Fruit fly (Drosophila melanogaster) whole organism, embryonic: Measurements from ENCODE around the gene Spn88Eb.
A peak's percentile ranks its signal among the peaks of the same experiment; 100 is the strongest.

ENCODE experiments used
- Abd-B ChIP-seq: fragments of 200-800 bp; sonication (Bioruptor generic); optimal IDR thresholded peaks from 2 replicates; lab custom pipeline; 2018; ENCODE audit warnings: missing biosample characterization, mild to moderate bottlenecking, missing genetic modification characterization, moderate library complexity
- Bteb2 ChIP-seq: fragments of 200-800 bp; sonication (Bioruptor generic); optimal IDR thresholded peaks from 2 replicates; lab custom pipeline; 2016; ENCODE audit warnings: missing biosample characterization, missing genetic modification characterization
- CG10267 ChIP-seq: fragments of 200-800 bp; sonication (Bioruptor generic); optimal IDR thresholded peaks from 2 replicates; lab custom pipeline; 2018; ENCODE audit warnings: missing biosample characterization, mild to moderate bottlenecking, missing genetic modification characterization, moderate library complexity
- CG14050 ChIP-seq: fragments of 200-800 bp; sonication (Bioruptor generic); IDR thresholded peaks from 3 replicates; pipeline ENCODE4 v1.3.6; 2022; ENCODE audit warnings: missing biosample characterization, missing genetic modification characterization
- CG1602 ChIP-seq: fragments of 200-800 bp; sonication (Bioruptor generic); optimal IDR thresholded peaks from 3 replicates; lab custom pipeline; 2016; ENCODE audit warnings: missing biosample characterization, missing genetic modification characterization
- CG16813 ChIP-seq: fragments of 200-800 bp; sonication (Bioruptor generic); IDR thresholded peaks from 3 replicates; pipeline ENCODE4 v1.3.6; 2022; ENCODE audit warnings: missing biosample characterization, missing genetic modification characterization; ENCODE audit not compliant: partially characterized antibody
- CG16815 ChIP-seq: fragments of 200-800 bp; sonication (Bioruptor generic); optimal IDR thresholded peaks from 3 replicates; lab custom pipeline; 2017; ENCODE audit warnings: missing biosample characterization, mild to moderate bottlenecking, missing genetic modification characterization
- CG2129 ChIP-seq: fragments of 200-800 bp; sonication (Bioruptor generic); IDR thresholded peaks from 2 replicates; pipeline ENCODE4 v1.3.6; 2022; ENCODE audit warnings: missing biosample characterization, missing genetic modification characterization; ENCODE audit not compliant: partially characterized antibody
- CG31365 ChIP-seq: fragments of 200-800 bp; sonication (Bioruptor generic); optimal IDR thresholded peaks from 2 replicates; lab custom pipeline; 2018; ENCODE audit warnings: missing biosample characterization, mild to moderate bottlenecking, missing genetic modification characterization
- CG31388 ChIP-seq: fragments of 200-800 bp; sonication (Bioruptor generic); optimal IDR thresholded peaks from 2 replicates; lab custom pipeline; 2016; ENCODE audit warnings: missing biosample characterization, missing genetic modification characterization
- CG4328 ChIP-seq: fragments of 200-800 bp; sonication (Bioruptor generic); optimal IDR thresholded peaks from 3 replicates; lab custom pipeline; 2017; ENCODE audit warnings: missing biosample characterization, missing genetic modification reagents, missing genetic modification characterization
- CG4360 ChIP-seq: fragments of 200-800 bp; sonication (Bioruptor generic); IDR thresholded peaks from 2 replicates; pipeline ENCODE4 v1.3.6; 2022; ENCODE audit warnings: missing biosample characterization, missing genetic modification characterization
- CG7928 ChIP-seq: fragments of 200-800 bp; sonication (Bioruptor generic); optimal IDR thresholded peaks from 2 replicates; lab custom pipeline; 2017; ENCODE audit warnings: missing biosample characterization, mild to moderate bottlenecking, missing genetic modification characterization
- CG7963 ChIP-seq: fragments of 200-800 bp; sonication (Bioruptor generic); IDR thresholded peaks from 3 replicates; pipeline ENCODE4 v1.3.6; 2022; ENCODE audit warnings: missing biosample characterization, missing genetic modification characterization; ENCODE audit not compliant: partially characterized antibody
- CG9797 ChIP-seq: fragments of 200-800 bp; sonication (Bioruptor generic); optimal IDR thresholded peaks from 3 replicates; lab custom pipeline; 2018; ENCODE audit warnings: missing biosample characterization, mild to moderate bottlenecking, missing genetic modification characterization
- CoRest ChIP-seq: fragments of 200-800 bp; sonication (Bioruptor generic); optimal IDR thresholded peaks from 3 replicates; lab custom pipeline; 2018; ENCODE audit warnings: missing biosample characterization, mild to moderate bottlenecking, missing genetic modification characterization, moderate library complexity
- CrebB ChIP-seq: fragments of 200-800 bp; sonication (Bioruptor generic); optimal IDR thresholded peaks from 3 replicates; lab custom pipeline; 2018; ENCODE audit warnings: missing biosample characterization, mild to moderate bottlenecking, missing genetic modification characterization
- Dek ChIP-seq: fragments of 200-800 bp; sonication (Bioruptor generic); optimal IDR thresholded peaks from 3 replicates; lab custom pipeline; 2019; ENCODE audit warnings: missing biosample characterization, mild to moderate bottlenecking, missing genetic modification characterization, moderate library complexity
- HLH4C ChIP-seq: fragments of 200-800 bp; sonication (Bioruptor generic); IDR thresholded peaks from 3 replicates; pipeline ENCODE4 v1.3.6; 2022; ENCODE audit warnings: missing biosample characterization, missing genetic modification characterization; ENCODE audit not compliant: partially characterized antibody
- HmgZ ChIP-seq: fragments of 200-800 bp; sonication (Bioruptor generic); optimal IDR thresholded peaks from 2 replicates; lab custom pipeline; 2018; ENCODE audit warnings: missing biosample characterization, mild to moderate bottlenecking, missing genetic modification characterization
- Hmx ChIP-seq: fragments of 200-800 bp; sonication (Bioruptor generic); optimal IDR thresholded peaks from 2 replicates; lab custom pipeline; 2016; ENCODE audit warnings: missing biosample characterization, missing genetic modification characterization
- Kr ChIP-seq: fragments of 200-800 bp; sonication (Bioruptor generic); optimal IDR thresholded peaks from 2 replicates; lab custom pipeline; 2017; ENCODE audit warnings: missing biosample characterization, mild to moderate bottlenecking, missing genetic modification characterization
- MBD-R2 ChIP-seq: fragments of 200-800 bp; sonication (Bioruptor generic); IDR thresholded peaks from 2 replicates; pipeline ENCODE4 v1.3.6; 2022; ENCODE audit warnings: missing biosample characterization, missing genetic modification characterization
- MESR4 ChIP-seq: fragments of 200-800 bp; sonication (Bioruptor generic); optimal IDR thresholded peaks from 2 replicates; lab custom pipeline; 2018; ENCODE audit warnings: missing biosample characterization, mild to moderate bottlenecking, missing genetic modification characterization, moderate library complexity
- Neu2 ChIP-seq: fragments of 200-800 bp; sonication (Bioruptor generic); optimal IDR thresholded peaks from 3 replicates; lab custom pipeline; 2016; ENCODE audit warnings: missing biosample characterization, missing genetic modification characterization, borderline replicate concordance
- Opbp ChIP-seq: fragments of 200-800 bp; sonication (Bioruptor generic); IDR thresholded peaks from 3 replicates; pipeline ENCODE4 v1.3.6; 2022; ENCODE audit warnings: missing biosample characterization, missing genetic modification characterization; ENCODE audit not compliant: partially characterized antibody
- Poxn ChIP-seq: fragments of 200-800 bp; sonication (Bioruptor generic); IDR thresholded peaks from 2 replicates; pipeline ENCODE4 v1.3.6; 2022; ENCODE audit warnings: missing biosample characterization, missing genetic modification characterization
- Ravus ChIP-seq: fragments of 200-800 bp; sonication (Bioruptor generic); IDR thresholded peaks from 2 replicates; pipeline ENCODE4 v1.3.6; 2022; ENCODE audit warnings: missing biosample characterization, missing genetic modification characterization
- Rfx ChIP-seq: fragments of 200-800 bp; sonication (Bioruptor generic); IDR thresholded peaks from 2 replicates; pipeline ENCODE4 v1.3.6; 2022; ENCODE audit warnings: missing biosample characterization, missing genetic modification characterization
- Stat92E ChIP-seq, 3 experiments: fragments of >200 bp in 2 of 3; fragments of 200-800 bp in 1 of 3; sonication (Bioruptor generic) in 1 of 3; optimal IDR thresholded peaks; 2 replicates each; lab custom pipeline; 2017 to 2019; ENCODE audit warnings: missing biosample characterization in 3 of 3, missing genetic modification characterization in 3 of 3, mild to moderate bottlenecking in 1 of 3, moderate library complexity in 1 of 3
- Vsx1 ChIP-seq: fragments of 200-800 bp; sonication (Bioruptor generic); optimal IDR thresholded peaks from 2 replicates; lab custom pipeline; 2017; ENCODE audit warnings: missing biosample characterization, mild to moderate bottlenecking, missing genetic modification characterization, missing genetic modification reagents
- YL-1 ChIP-seq: fragments of 200-800 bp; sonication (Bioruptor generic); optimal IDR thresholded peaks from 3 replicates; lab custom pipeline; 2017; ENCODE audit warnings: missing biosample characterization, mild to moderate bottlenecking, missing genetic modification characterization
- ac ChIP-seq: fragments of 200-800 bp; sonication (Bioruptor generic); optimal IDR thresholded peaks from 3 replicates; lab custom pipeline; 2017; ENCODE audit warnings: missing biosample characterization, mild to moderate bottlenecking, missing genetic modification characterization
- caup ChIP-seq: fragments of 200-800 bp; sonication (Bioruptor generic); optimal IDR thresholded peaks from 3 replicates; lab custom pipeline; 2017; ENCODE audit warnings: missing biosample characterization, mild to moderate bottlenecking, missing genetic modification characterization, moderate library complexity; ENCODE audit not compliant: severe bottlenecking
- dm ChIP-seq: fragments of 200-800 bp; sonication (Bioruptor generic); optimal IDR thresholded peaks from 3 replicates; lab custom pipeline; 2016; ENCODE audit warnings: missing biosample characterization, missing genetic modification characterization
- dpn ChIP-seq, 2 experiments: fragments of 200-800 bp; sonication (Bioruptor generic); optimal IDR thresholded peaks; 3 replicates each; lab custom pipeline; 2016; ENCODE audit warnings: missing biosample characterization in 2 of 2, missing genetic modification characterization in 2 of 2
- hbn ChIP-seq: fragments of 200-800 bp; sonication (Bioruptor generic); IDR thresholded peaks from 2 replicates; pipeline ENCODE4 v1.3.6; 2022; ENCODE audit warnings: missing biosample characterization, missing genetic modification characterization; ENCODE audit not compliant: partially characterized antibody
- knrl ChIP-seq: fragments of 200-800 bp; sonication (Bioruptor generic); IDR thresholded peaks from 3 replicates; pipeline ENCODE4 v1.3.6; 2022; ENCODE audit warnings: missing biosample characterization, missing genetic modification characterization; ENCODE audit not compliant: partially characterized antibody
- lbe ChIP-seq: fragments of 200-800 bp; sonication (Bioruptor generic); optimal IDR thresholded peaks from 2 replicates; lab custom pipeline; 2016; ENCODE audit warnings: missing biosample characterization, mild to moderate bottlenecking, missing genetic modification characterization
- maf-S ChIP-seq: fragments of 200-800 bp; sonication (Bioruptor generic); optimal IDR thresholded peaks from 2 replicates; lab custom pipeline; 2016; ENCODE audit warnings: missing biosample characterization, missing genetic modification characterization
- nau ChIP-seq: fragments of 200-800 bp; sonication (Bioruptor generic); optimal IDR thresholded peaks from 3 replicates; lab custom pipeline; 2017; ENCODE audit warnings: missing biosample characterization, mild to moderate bottlenecking, missing genetic modification characterization, missing genetic modification reagents
- onecut ChIP-seq: fragments of 200-800 bp; sonication (Bioruptor generic); IDR thresholded peaks from 2 replicates; pipeline ENCODE4 v1.3.6; 2022; ENCODE audit warnings: missing biosample characterization, missing genetic modification characterization
- ranshi ChIP-seq: fragments of 200-800 bp; sonication (Bioruptor generic); IDR thresholded peaks from 2 replicates; pipeline ENCODE4 v1.3.6; 2022; ENCODE audit warnings: missing biosample characterization, missing genetic modification characterization
- run ChIP-seq: fragments of 200-800 bp; sonication (Bioruptor generic); optimal IDR thresholded peaks from 3 replicates; lab custom pipeline; 2018; ENCODE audit warnings: missing biosample characterization, mild to moderate bottlenecking, missing genetic modification characterization
- scrt ChIP-seq: fragments of 200-800 bp; sonication (Bioruptor generic); optimal IDR thresholded peaks from 2 replicates; lab custom pipeline; 2018; ENCODE audit warnings: missing biosample characterization, mild to moderate bottlenecking, missing genetic modification characterization, moderate library complexity
- trem ChIP-seq: fragments of 200-800 bp; optimal IDR thresholded peaks from 3 replicates; lab custom pipeline; 2019; ENCODE audit warnings: missing biosample characterization, mild to moderate bottlenecking, missing genetic modification characterization, moderate library complexity
- unpg ChIP-seq: fragments of 200-800 bp; sonication (Bioruptor generic); optimal IDR thresholded peaks from 3 replicates; lab custom pipeline; 2018; ENCODE audit warnings: missing biosample characterization, mild to moderate bottlenecking, missing genetic modification characterization, moderate library complexity
- vvl ChIP-seq: fragments of 200-800 bp; sonication (Bioruptor generic); IDR thresholded peaks from 2 replicates; pipeline ENCODE4 v1.3.6; 2022; ENCODE audit warnings: missing biosample characterization, missing genetic modification characterization
- zfh2 ChIP-seq: fragments of 200-800 bp; sonication (Bioruptor generic); optimal IDR thresholded peaks from 2 replicates; lab custom pipeline; 2016; ENCODE audit warnings: missing biosample characterization, missing genetic modification characterization

The Spn88Eb gene

DNA sequence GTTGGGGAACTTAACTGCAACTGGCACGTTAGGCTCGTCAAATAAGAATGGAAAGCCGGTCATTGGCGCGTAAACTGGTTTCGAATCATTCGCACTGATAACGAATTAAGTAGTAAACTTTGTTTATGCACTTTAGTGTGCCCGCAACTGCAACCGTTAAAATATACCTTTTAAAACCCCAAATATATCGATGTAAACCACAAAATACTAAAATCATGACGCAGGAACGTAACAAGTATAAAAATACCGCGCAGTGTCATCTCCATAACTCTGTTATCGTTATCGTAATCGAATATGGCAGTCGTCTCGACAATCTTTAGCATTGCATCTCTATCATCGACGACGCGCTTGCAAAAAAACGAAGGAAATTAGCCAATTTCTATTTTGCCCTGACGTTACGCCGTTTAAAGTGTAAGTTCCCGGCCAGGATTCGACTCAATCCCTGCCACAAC lies 16.7 kb upstream of the Spn88Eb start, which contains the start of the genes CG31344 and Caf1-55 (continued):
- TF ChIP-seq Dek (tag; lab: Kevin White, UChicago), result no peak
- peak; percentile 26 for TF ChIP-seq CoRest (tag; lab: Kevin White, UChicago)
- TF ChIP-seq maf-S (GFP tag; lab: Kevin White, UChicago), result peak; percentile 12
- TF ChIP-seq CG14050 (GFP tag; lab: Robert Waterston, UW), result no peak
- TF ChIP-seq CG2129 (GFP tag; lab: Robert Waterston, UW), result peak; percentile 65
- TF ChIP-seq CG9797, result peak; percentile 91
- no peak for TF ChIP-seq CG4328 (GFP tag; lab: Kevin White, UChicago)
- TF ChIP-seq unpg (GFP tag; lab: Kevin White, UChicago), result no peak
- TF ChIP-seq Hmx (GFP tag; lab: Kevin White, UChicago), result no peak
- TF ChIP-seq CG31388 (GFP tag; lab: Kevin White, UChicago), result no peak
- TF ChIP-seq Rfx (GFP tag; lab: Robert Waterston, UW), result 0 out of 2 replicates have a peak, but pooled peaks have one; percentile 18
- no peak for TF ChIP-seq caup (GFP tag; lab: Kevin White, UChicago)
- no peak for TF ChIP-seq CG16815 (GFP tag; lab: Kevin White, UChicago)
- TF ChIP-seq onecut (GFP tag; lab: Robert Waterston, UW), result no peak
- no peak for TF ChIP-seq CG31365 (tag; lab: Kevin White, UChicago)
- no peak for TF ChIP-seq scrt (GFP tag; lab: Kevin White, UChicago)
- TF ChIP-seq MESR4, result peak; percentile 65
- no peak for TF ChIP-seq run (tag; lab: Kevin White, UChicago)
- peak; percentile 79 for TF ChIP-seq knrl (GFP tag; lab: Robert Waterston, UW)
- TF ChIP-seq hbn (GFP tag; lab: Robert Waterston, UW), result peak; percentile 79
- TF ChIP-seq Opbp (GFP tag; lab: Robert Waterston, UW), result peak; percentile 49; the same call in 1 of the 3 replicates
- peak; percentile 55 for TF ChIP-seq lbe (GFP tag; lab: Kevin White, UChicago)
- TF ChIP-seq Bteb2, result peak; percentile 8
- TF ChIP-seq Neu2 (GFP tag; lab: Kevin White, UChicago), result no peak
- TF ChIP-seq HLH4C (GFP tag; lab: Robert Waterston, UW), result peak; percentile 89
- TF ChIP-seq CG7928 (GFP tag; lab: Kevin White, UChicago), result no peak
- TF ChIP-seq CG7963 (GFP tag; lab: Robert Waterston, UW), result peak; percentile 79; the same call in 2 of the 3 replicates
- peak; percentile 81 for TF ChIP-seq YL-1
- TF ChIP-seq CG1602 (GFP tag; lab: Kevin White, UChicago), result peak; percentile 0
- TF ChIP-seq HmgZ (tag; lab: Kevin White, UChicago), result peak; percentile 68
- TF ChIP-seq Poxn (GFP tag; lab: Robert Waterston, UW), result no peak
- TF ChIP-seq nau (GFP tag; lab: Kevin White, UChicago), result no peak
- TF ChIP-seq vvl, result peak; percentile 42; the same call in 1 of the 2 replicates
- no peak for TF ChIP-seq ranshi (GFP tag; lab: Robert Waterston, UW)
- peak; percentile 66 for TF ChIP-seq Abd-B
- TF ChIP-seq Stat92E (GFP tag; optimal IDR thresholded peaks at IDR 0.05; lab: Kevin White, UChicago), result peak in 1 of 3 experiments; percentile 69
- peak; percentile 60 for TF ChIP-seq dm (GFP tag; lab: Kevin White, UChicago)
- no peak for TF ChIP-seq CG4360 (GFP tag; lab: Robert Waterston, UW)
- peak in 1 of 2 experiments; percentile 32 for TF ChIP-seq dpn (GFP tag; optimal IDR thresholded peaks at IDR 0.05; lab: Kevin White, UChicago)
- TF ChIP-seq zfh2, result peak; percentile 35
- TF ChIP-seq CG16813 (GFP tag; lab: Robert Waterston, UW), result peak; percentile 71
- no peak for TF ChIP-seq Ravus (GFP tag; lab: Robert Waterston, UW)
- TF ChIP-seq trem (tag; lab: Kevin White, UChicago), result peak; percentile 85
- TF ChIP-seq MBD-R2 (GFP tag; lab: Robert Waterston, UW), result peak; percentile 82
- TF ChIP-seq Kr (GFP tag; lab: Kevin White, UChicago), result no peak
- TF ChIP-seq Vsx1 (GFP tag; lab: Kevin White, UChicago), result peak; percentile 16
- TF ChIP-seq CG10267 (tag; lab: Kevin White, UChicago), result peak; percentile 37
- no peak for TF ChIP-seq ac (GFP tag; lab: Kevin White, UChicago)
- peak; percentile 2 for TF ChIP-seq CrebB
